Worm (Caenorhabditis elegans) whole organism, young adult: Measurements from ENCODE around the gene taf-7.2.

Source experiments
- B0035.1 ChIP-seq: sonication (generic microtip); optimal IDR thresholded peaks from 2 replicates; lab custom pipeline; 2016; ENCODE audit warnings: missing genetic modification characterization, mild to moderate bottlenecking, missing compliant biosample characterization, missing genotype, missing genetic modification reagents
- B0261.1 ChIP-seq: sonication (generic microtip); optimal IDR thresholded peaks from 2 replicates; lab custom pipeline; 2016; ENCODE audit warnings: mild to moderate bottlenecking, missing genetic modification characterization, moderate library complexity, missing compliant biosample characterization
- F39B2.1 ChIP-seq: fragments of 200-800 bp; sonication (Bioruptor generic); IDR thresholded peaks from 2 replicates; pipeline ENCODE4 v1.3.6; 2022; ENCODE audit warnings: missing genetic modification reagents, missing genetic modification characterization, missing compliant biosample characterization
- F52B5.7 ChIP-seq: sonication (generic microtip); optimal IDR thresholded peaks from 2 replicates; lab custom pipeline; 2016; ENCODE audit warnings: mild to moderate bottlenecking, missing genetic modification characterization, missing compliant biosample characterization
- F55B11.4 ChIP-seq: sonication (generic microtip); optimal IDR thresholded peaks from 2 replicates; lab custom pipeline; 2016; ENCODE audit warnings: missing compliant biosample characterization, missing genetic modification characterization, borderline replicate concordance; ENCODE audit not compliant: insufficient read depth
- Y56A3A.18 ChIP-seq: fragments of 200-800 bp; sonication (Bioruptor generic); IDR thresholded peaks from 2 replicates; pipeline ENCODE4 v1.3.6; 2022; ENCODE audit warnings: missing genetic modification reagents, missing genetic modification characterization, missing compliant biosample characterization
- Y79H2A.3 ChIP-seq: fragments of 200-800 bp; sonication (Bioruptor generic); conservative IDR thresholded peaks from 2 replicates; pipeline ENCODE4 v1.3.6; 2022; ENCODE audit warnings: missing genetic modification reagents, missing genetic modification characterization, missing compliant biosample characterization
- cebp-1 ChIP-seq, 2 experiments: fragments of 200-800 bp in 1 of 2; sonication (Bioruptor generic) in 1 of 2; sonication (generic microtip) in 1 of 2; IDR thresholded peaks in 1 of 2; optimal IDR thresholded peaks in 1 of 2; 2 replicates each; pipeline versions ENCODE4 v1.3.6 to Lab custom; 2017 to 2022; ENCODE audit warnings: missing compliant biosample characterization in 2 of 2, missing genetic modification characterization in 2 of 2, mild to moderate bottlenecking in 1 of 2, missing genetic modification reagents in 1 of 2, moderate library complexity in 1 of 2
- ceh-100 ChIP-seq: fragments of 200-800 bp; sonication (Bioruptor generic); IDR thresholded peaks from 2 replicates; pipeline ENCODE4 v1.3.6; 2022; ENCODE audit warnings: missing genetic modification reagents, missing genetic modification characterization, missing compliant biosample characterization
- ceh-27 ChIP-seq: fragments of 200-800 bp; sonication (Bioruptor generic); optimal IDR thresholded peaks from 2 replicates; lab custom pipeline; 2018; ENCODE audit warnings: mild to moderate bottlenecking, missing genetic modification characterization, moderate library complexity, missing compliant biosample characterization
- ceh-58 ChIP-seq: fragments of 200-800 bp; sonication (Bioruptor generic); IDR thresholded peaks from 2 replicates; pipeline ENCODE4 v1.3.6; 2022; ENCODE audit warnings: missing genetic modification characterization, missing compliant biosample characterization
- dpl-1 ChIP-seq: fragments of 150-350 bp; optimal IDR thresholded peaks from 2 replicates; lab custom pipeline; 2014; ENCODE audit warnings: missing biosample characterization, missing genetic modification reagents, missing genetic modification characterization
- ets-4 ChIP-seq: fragments of 200-800 bp; sonication (Bioruptor generic); optimal IDR thresholded peaks from 2 replicates; lab custom pipeline; 2018; ENCODE audit warnings: mild to moderate bottlenecking, missing genetic modification characterization, missing compliant biosample characterization
- hlh-26 ChIP-seq: fragments of 200-800 bp; sonication (Bioruptor generic); conservative IDR thresholded peaks from 2 replicates; pipeline ENCODE4 v1.3.6; 2022; ENCODE audit warnings: missing genetic modification reagents, missing genetic modification characterization, missing compliant biosample characterization
- hsf-1 ChIP-seq: fragments of 200-800 bp; sonication (Bioruptor generic); IDR thresholded peaks from 2 replicates; pipeline ENCODE4 v1.3.6; 2022; ENCODE audit warnings: missing genetic modification reagents, missing genetic modification characterization, missing compliant biosample characterization
- lag-1 ChIP-seq: fragments of 200-800 bp; sonication (Bioruptor generic); IDR thresholded peaks from 2 replicates; pipeline ENCODE4 v1.3.6; 2022; ENCODE audit warnings: missing genetic modification reagents, missing genetic modification characterization, missing compliant biosample characterization
- let-607 ChIP-seq, 2 experiments: fragments of 200-800 bp in 1 of 2; sonication (Bioruptor generic) in 1 of 2; sonication (generic microtip) in 1 of 2; optimal IDR thresholded peaks; 2 replicates each; lab custom pipeline; 2016 to 2018; ENCODE audit warnings: mild to moderate bottlenecking in 2 of 2, missing compliant biosample characterization in 2 of 2, missing genetic modification characterization in 2 of 2, moderate library complexity in 2 of 2, missing genotype in 1 of 2
- lin-26 ChIP-seq: fragments of 200-800 bp; sonication (Bioruptor generic); IDR thresholded peaks from 2 replicates; pipeline ENCODE4 v1.3.6; 2022; ENCODE audit warnings: missing genetic modification reagents, missing genetic modification characterization, missing compliant biosample characterization
- lin-35 ChIP-seq, 3 experiments: fragments of 150-350 bp in 2 of 3; sonication (generic microtip) in 1 of 3; optimal IDR thresholded peaks; 2 replicates each; lab custom pipeline; 2014 to 2018; ENCODE audit warnings: missing biosample characterization in 3 of 3, missing genetic modification characterization in 3 of 3, missing genetic modification reagents in 3 of 3
- lin-54 ChIP-seq: fragments of 200-800 bp; sonication (Bioruptor generic); optimal IDR thresholded peaks from 2 replicates; lab custom pipeline; 2018; ENCODE audit warnings: mild to moderate bottlenecking, missing genetic modification characterization, missing compliant biosample characterization
- lir-1 ChIP-seq: fragments of 200-800 bp; sonication (Bioruptor generic); conservative IDR thresholded peaks from 2 replicates; pipeline ENCODE4 v1.3.6; 2022; ENCODE audit warnings: missing genetic modification reagents, missing genetic modification characterization, missing compliant biosample characterization
- madf-3 ChIP-seq: fragments of 200-800 bp; sonication (Bioruptor generic); IDR thresholded peaks from 2 replicates; pipeline ENCODE4 v1.3.6; 2022; ENCODE audit warnings: missing genetic modification reagents, missing genetic modification characterization, missing compliant biosample characterization
- madf-6 ChIP-seq: fragments of 200-800 bp; sonication (Bioruptor generic); IDR thresholded peaks from 2 replicates; pipeline ENCODE4 v1.3.6; 2022; ENCODE audit warnings: missing genetic modification reagents, missing genetic modification characterization, missing compliant biosample characterization
- madf-8 ChIP-seq: fragments of 200-800 bp; sonication (Bioruptor generic); conservative IDR thresholded peaks from 2 replicates; pipeline ENCODE4 v1.3.6; 2022; ENCODE audit warnings: missing genetic modification reagents, missing genetic modification characterization, missing compliant biosample characterization
- mcd-1 ChIP-seq: fragments of 200-800 bp; sonication (Bioruptor generic); IDR thresholded peaks from 2 replicates; pipeline ENCODE4 v1.3.6; 2022; ENCODE audit warnings: missing genetic modification reagents, missing genetic modification characterization, missing compliant biosample characterization
- nfyb-1 ChIP-seq: fragments of 200-800 bp; sonication (Bioruptor generic); IDR thresholded peaks from 2 replicates; pipeline ENCODE4 v1.3.6; 2022; ENCODE audit warnings: missing genetic modification reagents, missing genetic modification characterization, missing compliant biosample characterization
- nhr-120 ChIP-seq: fragments of 200-800 bp; sonication (Bioruptor generic); IDR thresholded peaks from 2 replicates; pipeline ENCODE4 v1.3.6; 2022; ENCODE audit warnings: missing genetic modification characterization, missing compliant biosample characterization
- pha-4 ChIP-seq: fragments of 150-350 bp; sonication (generic microtip); optimal IDR thresholded peaks from 2 replicates; lab custom pipeline; 2014; ENCODE audit warnings: missing biosample characterization, missing genetic modification reagents, missing genetic modification characterization
- rec-8 ChIP-seq, 2 experiments: sonication (generic microtip); optimal IDR thresholded peaks; 2 replicates each; lab custom pipeline; 2016; ENCODE audit warnings: mild to moderate bottlenecking in 2 of 2, missing genetic modification characterization in 2 of 2, missing genetic modification reagents in 2 of 2, missing genotype in 2 of 2, missing biosample characterization in 1 of 2, missing compliant biosample characterization in 1 of 2, moderate library complexity in 1 of 2
- repo-1 ChIP-seq: sonication (generic microtip); optimal IDR thresholded peaks from 2 replicates; lab custom pipeline; 2017; ENCODE audit warnings: mild to moderate bottlenecking, missing genetic modification characterization, missing compliant biosample characterization
- snpc-1.1 ChIP-seq: sonication (generic microtip); optimal IDR thresholded peaks from 2 replicates; lab custom pipeline; 2017; ENCODE audit warnings: missing genetic modification characterization, mild to moderate bottlenecking, missing compliant biosample characterization, antibody characterized with exemption, moderate library complexity, missing genotype, missing genetic modification reagents; ENCODE audit not compliant: insufficient read depth
- tlf-1 ChIP-seq: fragments of 200-800 bp; sonication (Bioruptor generic); optimal IDR thresholded peaks from 2 replicates; lab custom pipeline; 2018; ENCODE audit warnings: mild to moderate bottlenecking, missing genetic modification characterization, missing compliant biosample characterization
- unc-130 ChIP-seq: sonication (generic microtip); optimal IDR thresholded peaks from 2 replicates; lab custom pipeline; 2016; ENCODE audit warnings: missing genetic modification reagents, missing genetic modification characterization, missing compliant biosample characterization
- xnd-1 ChIP-seq: sonication (generic microtip); optimal IDR thresholded peaks from 2 replicates; lab custom pipeline; 2016; ENCODE audit warnings: missing genotype, missing genetic modification reagents, missing genetic modification characterization, missing compliant biosample characterization
- zfh-2 ChIP-seq: fragments of 200-800 bp; sonication (Bioruptor generic); conservative IDR thresholded peaks from 2 replicates; pipeline ENCODE4 v1.3.6; 2022; ENCODE audit warnings: missing genetic modification reagents, missing genetic modification characterization, missing compliant biosample characterization

The taf-7.2 gene

DNA sequence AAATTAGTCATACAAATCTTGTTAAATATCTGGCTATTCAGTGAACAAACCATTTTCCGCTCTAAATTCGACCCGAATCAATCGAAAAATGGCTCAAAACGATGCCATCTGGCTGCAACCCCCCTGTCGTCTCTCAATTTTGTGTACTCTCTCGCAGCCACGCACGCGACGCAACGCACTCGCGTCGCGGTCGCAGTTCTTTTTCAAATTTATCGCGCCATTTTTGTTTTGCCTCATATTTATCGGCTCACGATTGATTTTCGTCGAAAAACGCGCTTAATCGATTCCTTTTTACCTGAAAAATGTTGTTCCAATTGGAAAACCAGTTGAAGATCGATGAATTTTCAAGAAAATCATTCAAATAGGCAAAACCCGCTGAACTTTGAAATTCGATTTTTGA, 40.6 kb upstream of the taf-7.2 start (continued):
- TF ChIP-seq repo-1 (tag; lab: Kevin White, UChicago) (no peak), madf-3 (GFP tag; lab: Robert Waterston, UW) (peak; percentile 98), hlh-26 (GFP tag; lab: Robert Waterston, UW) (no peak), madf-6 (peak; percentile 50; the same call in 1 of the 2 replicates), Y56A3A.18 (GFP tag; lab: Robert Waterston, UW) (no peak), rec-8 (tag; optimal IDR thresholded peaks at IDR 0.05; lab: Kevin White, UChicago) (no peak), F39B2.1 (no peak), ceh-100 (no peak)

DNA sequence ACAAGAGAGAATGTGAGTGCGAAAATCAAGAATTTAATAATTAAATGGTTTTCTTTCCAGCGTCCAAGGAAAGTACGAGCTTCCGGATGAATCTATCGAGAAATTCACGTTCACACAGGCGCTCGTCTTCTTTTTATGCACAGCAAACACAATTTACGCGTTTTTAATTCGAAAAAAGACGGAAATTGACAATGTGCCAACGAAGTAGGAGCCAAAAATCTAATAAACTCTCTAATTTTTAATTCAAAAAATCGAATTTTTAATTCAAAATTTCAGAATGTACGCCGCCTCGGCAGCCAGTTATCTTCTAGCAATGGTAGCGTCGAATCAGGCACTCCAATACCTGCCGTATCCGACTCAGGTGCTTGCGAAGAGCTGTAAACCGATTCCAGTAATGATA, 38.5 kb upstream of the taf-7.2 start:
- no peak for TF ChIP-seq F39B2.1
- TF ChIP-seq zfh-2, result no peak
- TF ChIP-seq B0261.1 (tag; lab: Kevin White, UChicago), result no peak
- no peak for TF ChIP-seq madf-3 (GFP tag; lab: Robert Waterston, UW)
- TF ChIP-seq nhr-120 (GFP tag; lab: Robert Waterston, UW), result no peak
- TF ChIP-seq pha-4 (tag; lab: Kevin White, UChicago), result no peak
- no peak for TF ChIP-seq lin-26 (GFP tag; lab: Robert Waterston, UW)
- no peak for TF ChIP-seq ceh-58 (GFP tag; lab: Robert Waterston, UW)
- no peak for TF ChIP-seq nfyb-1 (GFP tag; lab: Robert Waterston, UW)
- no peak for TF ChIP-seq snpc-1.1 (tag; lab: Kevin White, UChicago)
- no peak for TF ChIP-seq hsf-1 (GFP tag; lab: Robert Waterston, UW)

DNA sequence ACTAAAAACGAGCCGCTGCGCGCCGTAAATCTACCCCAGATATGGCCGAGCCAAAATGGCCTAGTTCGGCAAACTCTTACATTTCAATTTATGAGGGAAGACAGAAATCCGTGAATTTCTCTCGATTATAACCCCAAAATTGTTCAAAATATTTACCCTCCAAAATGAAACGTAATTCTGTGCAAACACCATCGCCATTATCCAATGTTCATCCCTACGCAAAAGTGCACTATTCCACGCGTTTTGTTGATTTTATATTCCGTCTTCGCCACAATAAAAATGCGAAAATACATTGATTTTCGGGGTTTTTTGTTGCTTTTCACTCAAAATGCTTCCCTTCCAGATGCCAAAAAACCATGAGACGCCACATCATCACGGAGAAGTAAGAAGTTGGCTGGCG, 38.0 kb upstream of the taf-7.2 start, which contains the start of gene hut-1:
Gene hut-1, plus strand, starts transcription at position 344 of the 400 bp plus-strand sequence.
- peak; percentile 14 for TF ChIP-seq lin-54 (GFP tag; lab: Kevin White, UChicago)
- TF ChIP-seq let-607 (tag; optimal IDR thresholded peaks at IDR 0.05; lab: Kevin White, UChicago), result no peak
- TF ChIP-seq cebp-1 (GFP tag; IDR thresholded peaks at IDR 0.05; lab: Robert Waterston, UW), result no peak
- peak; percentile 26 for TF ChIP-seq cebp-1 (tag; optimal IDR thresholded peaks at IDR 0.05; lab: Kevin White, UChicago)
- TF ChIP-seq madf-6, result no peak
- TF ChIP-seq lir-1 (GFP tag; lab: Robert Waterston, UW), result no peak
- no peak for TF ChIP-seq ceh-58 (GFP tag; lab: Robert Waterston, UW)
- TF ChIP-seq madf-8, result no peak
- TF ChIP-seq F55B11.4 (tag; lab: Kevin White, UChicago), result no peak
- TF ChIP-seq mcd-1, result 0 out of 2 replicates have a peak, but pooled peaks have one; percentile 6
- TF ChIP-seq B0035.1 (tag; lab: Kevin White, UChicago), result no peak
- TF ChIP-seq unc-130, result no peak
- peak; percentile 9 for TF ChIP-seq dpl-1 (GFP tag; lab: Kevin White, UChicago)
- no peak for TF ChIP-seq Y56A3A.18 (GFP tag; lab: Robert Waterston, UW)
- TF ChIP-seq tlf-1 (GFP tag; lab: Kevin White, UChicago), result no peak
- no peak for TF ChIP-seq lag-1 (GFP tag; lab: Robert Waterston, UW)
- TF ChIP-seq Y79H2A.3, result no peak
- no peak for TF ChIP-seq F52B5.7 (tag; lab: Kevin White, UChicago)
- peak in 1 of 3 experiments; percentile 12 for TF ChIP-seq lin-35 (GFP tag; optimal IDR thresholded peaks at IDR 0.05; lab: Kevin White, UChicago)
- TF ChIP-seq xnd-1 (tag; lab: Kevin White, UChicago), result no peak
- no peak for TF ChIP-seq ets-4
- peak; percentile 24 for TF ChIP-seq ceh-27 (GFP tag; lab: Kevin White, UChicago)
